Fruit fly (Drosophila melanogaster) S2 (cell line): ENCODE measurements around the gene CG2961.

Experiments
- CG8478 ChIP-seq: fragments of >200 bp; optimal IDR thresholded peaks from 2 replicates; lab custom pipeline; 2018
- CTCF ChIP-seq, 2 experiments: fragments of >200 bp; optimal IDR thresholded peaks; 2 replicates each; lab custom pipeline; 2018

Gene CG2961

DNA sequence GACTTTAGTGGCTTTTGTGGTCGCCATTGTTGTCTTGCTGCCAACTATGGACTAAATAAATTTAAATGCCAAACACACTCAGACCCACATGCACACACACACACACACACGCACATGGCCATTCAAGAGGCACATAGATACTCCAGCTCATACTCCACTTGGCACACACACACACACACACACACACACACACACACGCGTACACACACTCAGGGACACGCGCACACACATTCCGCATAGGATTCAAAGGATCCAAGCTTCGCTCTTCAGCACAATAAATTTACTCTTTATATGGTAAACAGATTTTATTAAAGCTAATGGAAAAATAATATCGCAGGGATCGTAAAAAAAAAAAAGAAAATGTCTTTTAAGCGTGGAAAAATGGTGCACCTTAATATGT, 50.0 kb downstream of the CG2961 start:
- TF ChIP-seq CG8478 (no peak), CTCF (optimal IDR thresholded peaks at IDR 0.05; lab: Kevin White, UChicago) (no peak)
